Fruit fly (Drosophila melanogaster): ENCODE results near the gene CG7164.

The CG7164 gene

DNA sequence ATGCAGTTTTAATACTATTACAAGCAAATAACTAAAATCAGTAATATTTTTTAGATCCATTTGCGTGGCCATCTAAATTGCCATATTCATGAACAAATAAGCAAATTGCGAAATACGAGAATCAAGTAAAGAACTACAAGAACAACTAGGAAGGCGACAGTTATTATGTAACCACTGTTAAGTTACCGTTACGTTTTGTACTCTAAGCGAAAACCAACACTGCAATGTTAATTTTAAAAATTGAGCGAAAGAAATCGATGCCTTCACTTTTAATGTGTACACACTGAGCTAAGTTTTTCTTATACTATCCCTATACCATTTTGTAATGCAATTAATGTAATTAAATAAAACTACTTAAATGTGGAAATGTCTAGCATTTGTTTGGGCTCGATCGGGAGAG, 39.1 kb downstream of the CG7164 start:
- no peak for TF ChIP-seq CG3032 (tag; optimal IDR thresholded peaks at IDR 0.05)
- TF ChIP-seq achi (GFP tag; optimal IDR thresholded peaks at IDR 0.05) = no peak
- no peak for TF ChIP-seq lz (GFP tag; optimal IDR thresholded peaks at IDR 0.05)
- peak; percentile 11 for TF ChIP-seq vri (GFP tag; optimal IDR thresholded peaks at IDR 0.05)
- no peak for TF ChIP-seq CG31627 (GFP tag; optimal IDR thresholded peaks at IDR 0.05)

DNA sequence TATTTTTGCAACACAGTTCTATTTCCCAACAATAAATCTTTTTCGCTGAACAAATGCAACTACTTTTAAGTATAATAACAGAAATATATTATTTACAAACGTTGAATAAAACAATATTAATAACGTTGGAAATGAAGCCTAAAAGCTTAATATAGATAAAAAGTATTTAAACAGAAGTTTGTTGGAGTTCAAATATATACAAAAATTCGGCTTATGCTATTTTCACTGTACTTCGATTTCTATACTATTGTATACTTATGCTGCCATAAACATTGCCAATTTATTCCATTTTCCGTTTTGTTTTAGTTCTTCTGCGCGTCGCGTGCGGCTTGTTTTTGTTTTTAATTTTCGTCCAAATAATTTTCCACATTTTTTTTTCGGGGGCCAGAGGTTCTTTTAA, 39.6 kb downstream of the CG7164 start, which contains the start of gene CG7115:
Gene CG7115 (plus strand): TSS at position 301 of the 400 bp plus-strand sequence.
- no peak for TF ChIP-seq Blimp-1 (GFP tag; optimal IDR thresholded peaks at IDR 0.05)
- no peak for TF ChIP-seq Eip78C (GFP tag)
- TF ChIP-seq Hr4 (GFP tag; optimal IDR thresholded peaks at IDR 0.05) = no peak
- no peak for TF ChIP-seq Ets96B (tag; optimal IDR thresholded peaks at IDR 0.05)
- no peak for TF ChIP-seq fd59A (GFP tag; optimal IDR thresholded peaks at IDR 0.05)

DNA sequence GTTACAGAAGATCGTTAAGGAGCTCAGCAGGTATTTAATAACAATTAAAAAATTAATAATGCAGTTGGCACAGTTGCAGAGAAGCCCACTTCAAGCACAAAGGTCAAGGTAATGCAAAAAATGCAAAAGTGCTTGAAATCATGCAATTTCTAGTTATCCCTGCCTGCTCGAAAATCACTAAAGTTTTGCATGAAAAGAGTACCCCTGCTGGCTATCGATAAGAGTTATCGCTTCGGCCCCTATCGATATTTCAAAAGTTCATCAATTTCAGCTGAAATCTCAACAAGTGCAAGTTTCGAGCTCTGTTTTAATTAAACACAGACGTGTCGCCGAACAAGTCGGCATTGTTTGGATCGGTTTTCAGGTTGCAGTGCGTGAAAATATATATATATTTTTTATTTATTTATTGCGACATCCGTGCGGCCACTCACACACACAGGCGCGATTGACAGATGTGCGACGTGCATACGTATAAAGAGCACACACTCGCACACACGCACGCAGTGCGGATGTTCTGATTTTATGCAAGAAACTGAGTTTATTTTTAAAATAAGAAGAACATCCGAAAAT, 40.1 kb downstream of the CG7164 start:
- peak; percentile 17 for TF ChIP-seq Lpt (GFP tag; optimal IDR thresholded peaks at IDR 0.05)
- TF ChIP-seq CG10669 (GFP tag; optimal IDR thresholded peaks at IDR 0.05) = peak; percentile 50
- no peak for TF ChIP-seq fd85E (GFP tag; optimal IDR thresholded peaks at IDR 0.05)
- no peak for TF ChIP-seq CG7368 (GFP tag; optimal IDR thresholded peaks at IDR 0.05)
- TF ChIP-seq spab (GFP tag; optimal IDR thresholded peaks at IDR 0.05) = no peak
- no peak for TF ChIP-seq CG4318 (GFP tag; optimal IDR thresholded peaks at IDR 0.05)
- peak; percentile 83 for TF ChIP-seq Eip78C (GFP tag)
- TF ChIP-seq fkh (GFP tag; optimal IDR thresholded peaks at IDR 0.05) = peak; percentile 25
- TF ChIP-seq CG11294 (GFP tag; IDR thresholded peaks at IDR 0.05) = no peak
- TF ChIP-seq CG8119 (GFP tag; IDR thresholded peaks at IDR 0.05) = 0 out of 3 replicates have a peak, but pooled peaks have one; percentile 14
- peak; percentile 67 for TF ChIP-seq CG3919 (GFP tag; optimal IDR thresholded peaks at IDR 0.05)
- TF ChIP-seq Hr39 (GFP tag; optimal IDR thresholded peaks at IDR 0.05) = peak; percentile 62
- TF ChIP-seq cyc (GFP tag; optimal IDR thresholded peaks at IDR 0.05) = peak; percentile 59
- TF ChIP-seq dsx (GFP tag; optimal IDR thresholded peaks at IDR 0.05; ENCODE audit: poor library complexity, severe bottlenecking) = peak; percentile 54
- peak; percentile 10 for TF ChIP-seq Ets96B (tag; optimal IDR thresholded peaks at IDR 0.05)
- TF ChIP-seq Hr38 (GFP tag; optimal IDR thresholded peaks at IDR 0.05) = no peak
- TF ChIP-seq topi (GFP tag; optimal IDR thresholded peaks at IDR 0.05) = peak; percentile 50
- TF ChIP-seq dac (GFP tag; optimal IDR thresholded peaks at IDR 0.05) = no peak
- TF ChIP-seq Eip75B (GFP tag; optimal IDR thresholded peaks at IDR 0.05) = peak; percentile 10
- TF ChIP-seq CG6854 (GFP tag; optimal IDR thresholded peaks at IDR 0.05) = peak; percentile 64
- no peak for TF ChIP-seq CG6276 (GFP tag; optimal IDR thresholded peaks at IDR 0.05)
- peak; percentile 56 for TF ChIP-seq esn (GFP tag; optimal IDR thresholded peaks at IDR 0.05)
- TF ChIP-seq CG8319 (GFP tag; optimal IDR thresholded peaks at IDR 0.05) = no peak
- no peak for TF ChIP-seq fd59A (GFP tag; optimal IDR thresholded peaks at IDR 0.05)
- no peak for TF ChIP-seq CG9139 (GFP tag; optimal IDR thresholded peaks at IDR 0.05)
- peak; percentile 52 for TF ChIP-seq achi (GFP tag; optimal IDR thresholded peaks at IDR 0.05)
- peak; percentile 50 for TF ChIP-seq CG10631 (GFP tag; optimal IDR thresholded peaks at IDR 0.05)
- TF ChIP-seq vri (GFP tag; optimal IDR thresholded peaks at IDR 0.05) = peak; percentile 45
- peak; percentile 51 for TF ChIP-seq pdm3 (GFP tag; optimal IDR thresholded peaks at IDR 0.05)
- no peak for TF ChIP-seq CG11762 (GFP tag; optimal IDR thresholded peaks at IDR 0.05; ENCODE audit: insufficient read depth)
- no peak for TF ChIP-seq CG32006 (GFP tag; optimal IDR thresholded peaks at IDR 0.05)
- no peak for TF ChIP-seq CG6808 (GFP tag; optimal IDR thresholded peaks at IDR 0.05)
- peak; percentile 57; the same call in 1 of the 3 replicates for TF ChIP-seq eg (GFP tag; IDR thresholded peaks at IDR 0.05)
- peak; percentile 46 for TF ChIP-seq Ets21C (GFP tag; optimal IDR thresholded peaks at IDR 0.05)
- no peak for TF ChIP-seq salr (GFP tag; optimal IDR thresholded peaks at IDR 0.05)
- peak; percentile 50 for TF ChIP-seq OdsH (GFP tag; optimal IDR thresholded peaks at IDR 0.05)
- peak; percentile 28 for TF ChIP-seq acj6 (GFP tag; optimal IDR thresholded peaks at IDR 0.05)
- peak; percentile 30 for TF ChIP-seq Blimp-1 (GFP tag; optimal IDR thresholded peaks at IDR 0.05)
- TF ChIP-seq Sox14 (GFP tag; optimal IDR thresholded peaks at IDR 0.05) = peak; percentile 47
- TF ChIP-seq CG31627 (GFP tag; optimal IDR thresholded peaks at IDR 0.05) = peak; percentile 66
- peak; percentile 38 for TF ChIP-seq Sox102F (GFP tag; optimal IDR thresholded peaks at IDR 0.05)
- TF ChIP-seq Met (GFP tag; optimal IDR thresholded peaks at IDR 0.05) = peak; percentile 55
- TF ChIP-seq CG15336 (GFP tag; IDR thresholded peaks at IDR 0.05) = peak; percentile 26; the same call in 1 of the 2 replicates
